Worm (Caenorhabditis elegans) whole organism, L4 larva: Measurements from ENCODE around the gene cysl-2.

Experiments
- ZK546.5 ChIP-seq, 2 experiments: sonication (generic microtip); optimal IDR thresholded peaks; 2 replicates each; lab custom pipeline; 2017; ENCODE audit warnings: missing biosample characterization in 2 of 2, missing genetic modification characterization in 2 of 2
- ceh-28 ChIP-seq: fragments of 150-350 bp; optimal IDR thresholded peaks from 2 replicates; lab custom pipeline; 2014; ENCODE audit warnings: missing biosample characterization, missing genetic modification reagents, missing genetic modification characterization
- egl-27 ChIP-seq: sonication (generic microtip); optimal IDR thresholded peaks from 3 replicates; lab custom pipeline; 2017; ENCODE audit warnings: missing biosample characterization, missing genetic modification reagents, missing genetic modification characterization
- hlh-30 ChIP-seq: sonication (generic microtip); optimal IDR thresholded peaks from 2 replicates; lab custom pipeline; 2017; ENCODE audit warnings: antibody characterized with exemption, mild to moderate bottlenecking, missing genetic modification characterization, missing compliant biosample characterization; ENCODE audit not compliant: insufficient read depth
- lin-15B ChIP-seq: fragments of 150-350 bp; sonication (generic microtip); optimal IDR thresholded peaks from 3 replicates; lab custom pipeline; 2014; ENCODE audit warnings: missing biosample characterization, missing genetic modification characterization
- lin-39 ChIP-seq: fragments of 150-350 bp; optimal IDR thresholded peaks from 2 replicates; lab custom pipeline; 2014; ENCODE audit warnings: missing biosample characterization, missing genetic modification reagents, missing genetic modification characterization
- mdl-1 ChIP-seq, 2 experiments: fragments of 150-350 bp in 1 of 2; sonication (generic microtip) in 1 of 2; optimal IDR thresholded peaks; 2 replicates each; lab custom pipeline; 2014 to 2017; ENCODE audit warnings: missing biosample characterization in 2 of 2, missing genetic modification characterization in 2 of 2
- mep-1 ChIP-seq: fragments of 150-350 bp; sonication (generic microtip); optimal IDR thresholded peaks from 3 replicates; lab custom pipeline; 2014; ENCODE audit warnings: missing biosample characterization, missing genetic modification characterization
- nhr-237 ChIP-seq: sonication (generic microtip); optimal IDR thresholded peaks from 2 replicates; lab custom pipeline; 2017; ENCODE audit warnings: missing biosample characterization, missing genetic modification characterization
- nhr-48 ChIP-seq: sonication (generic microtip); optimal IDR thresholded peaks from 2 replicates; lab custom pipeline; 2016; ENCODE audit warnings: mild to moderate bottlenecking, missing genetic modification characterization, missing compliant biosample characterization
- nhr-77 ChIP-seq: fragments of 150-350 bp; optimal IDR thresholded peaks from 2 replicates; lab custom pipeline; 2014; ENCODE audit warnings: missing biosample characterization, missing genetic modification characterization
- tag-97 ChIP-seq: fragments of 200-800 bp; sonication (Bioruptor generic); IDR thresholded peaks from 2 replicates; pipeline ENCODE4 v1.3.6; 2022; ENCODE audit warnings: missing genetic modification characterization, missing compliant biosample characterization
- unc-62 ChIP-seq, 3 experiments: fragments of 150-350 bp in 1 of 3; sonication (generic microtip); optimal IDR thresholded peaks in 2 of 3; peaks in 1 of 3; 1 replicate in 1 of 3; 2 replicates in 2 of 3; lab custom pipeline; 2014 to 2017; ENCODE audit warnings: missing biosample characterization in 3 of 3, missing genetic modification characterization in 3 of 3, missing genetic modification reagents in 3 of 3, missing genotype in 1 of 3
- zfp-3 ChIP-seq: fragments of 200-800 bp; sonication (Bioruptor generic); conservative IDR thresholded peaks from 2 replicates; pipeline ENCODE4 v1.3.6; 2022; ENCODE audit warnings: missing genetic modification reagents, missing genetic modification characterization, missing compliant biosample characterization

- TF ChIP-seq hlh-30 (peak; percentile 56), zfp-3 (GFP tag; lab: Robert Waterston, UW) (no peak), mep-1 (tag; lab: Kevin White, UChicago) (peak; percentile 38), nhr-237 (tag; lab: Kevin White, UChicago) (no peak), unc-62 (GFP tag; optimal IDR thresholded peaks at IDR 0.05 in 1 of 2; lab: Kevin White, UChicago) (no peak), unc-62 (tag; optimal IDR thresholded peaks at IDR 0.05; lab: Kevin White, UChicago) (no peak), ceh-28 (no peak), mdl-1 (tag; optimal IDR thresholded peaks at IDR 0.05; lab: Kevin White, UChicago) (peak in 1 of 2 experiments; percentile 48), lin-15B (tag; lab: Kevin White, UChicago) (no peak), egl-27 (tag; lab: Kevin White, UChicago) (no peak), ZK546.5 (tag; optimal IDR thresholded peaks at IDR 0.05; lab: Kevin White, UChicago) (no peak), lin-39 (tag; lab: Kevin White, UChicago) (no peak), tag-97 (GFP tag; lab: Robert Waterston, UW) (no peak), nhr-48 (tag; lab: Kevin White, UChicago) (peak; percentile 20), nhr-77 (tag; lab: Kevin White, UChicago) (no peak)
Measured at ce11 chrII:14495341-14495740, 1.1 kb upstream of the cysl-2 start.
